Worm (Caenorhabditis elegans) whole organism, L4/young adult: ENCODE results near the gene aexr-1.

Source experiments
- W03F9.2 ChIP-seq: fragments of 150-350 bp; optimal IDR thresholded peaks from 2 replicates; lab custom pipeline; 2014; ENCODE audit warnings: missing biosample characterization, missing genetic modification characterization
- dao-5 ChIP-seq: sonication (generic microtip); optimal IDR thresholded peaks from 2 replicates; lab custom pipeline; 2016; ENCODE audit warnings: missing genotype, missing genetic modification characterization, moderate library complexity, missing compliant biosample characterization
- him-1 ChIP-seq: sonication (generic microtip); optimal IDR thresholded peaks from 2 replicates; lab custom pipeline; 2016; ENCODE audit warnings: missing genotype, missing genetic modification reagents, missing genetic modification characterization, missing compliant biosample characterization

DNA sequence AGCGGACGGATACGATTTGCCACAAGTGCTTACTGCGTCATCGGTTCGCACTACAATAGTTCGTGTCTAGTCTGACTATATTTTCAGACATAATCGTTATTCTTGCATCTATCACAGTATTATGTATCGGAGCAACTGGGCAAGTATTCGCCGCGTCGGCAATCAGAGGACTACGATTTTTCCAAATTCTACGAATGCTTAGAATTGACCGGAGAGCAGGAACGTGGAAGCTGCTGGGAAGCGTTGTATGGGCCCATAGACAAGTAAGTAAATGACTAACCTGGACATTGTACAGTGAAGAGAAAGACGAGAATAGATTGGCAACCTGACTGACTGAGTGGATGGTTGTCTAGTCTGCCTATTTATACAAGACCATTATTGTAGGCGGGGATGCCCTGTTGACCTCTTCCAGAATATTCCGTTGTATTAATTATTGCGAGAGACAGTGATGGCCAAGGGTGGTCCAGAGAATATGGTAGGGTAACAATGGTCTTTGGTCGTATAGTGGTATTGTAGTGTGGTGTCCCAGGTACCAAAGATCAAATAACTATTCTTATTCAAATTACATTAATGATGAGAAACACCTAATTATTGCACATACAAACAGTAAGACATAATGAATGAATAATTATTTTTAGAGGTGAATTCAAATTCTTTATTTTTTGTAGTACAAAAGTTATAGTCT lies 12.4 kb downstream of the aexr-1 start, which contains the start of gene clec-266:
- TF ChIP-seq him-1 (tag; lab: Kevin White, UChicago) (no peak), dao-5 (tag; lab: Kevin White, UChicago) (no peak), W03F9.2 (no peak)
